Worm (Caenorhabditis elegans): Measurements from ENCODE around the gene F44E7.5.

The F44E7.5 gene

ce11 chrV:5780713-5781360, at the start of gene F44E7.5:
F44E7.5 (minus strand) TSS chrV:5780922.
- TF ChIP-seq hlh-12 (tag; optimal IDR thresholded peaks at IDR 0.05), result no peak
- peak; percentile 24; the same call in 1 of the 2 replicates for TF ChIP-seq ceh-91 (GFP tag; IDR thresholded peaks at IDR 0.05)
- TF ChIP-seq F52B5.7 (tag; optimal IDR thresholded peaks at IDR 0.05), result no peak
- TF ChIP-seq nhr-179 (tag; optimal IDR thresholded peaks at IDR 0.05), result no peak
- no peak for TF ChIP-seq C17E4.6 (GFP tag; IDR thresholded peaks at IDR 0.05)
- TF ChIP-seq madf-6 (GFP tag; IDR thresholded peaks at IDR 0.05), result peak; percentile 56; the same call in 1 of the 2 replicates
- TF ChIP-seq hrde-1 (tag; optimal IDR thresholded peaks at IDR 0.05; ENCODE audit: borderline replicate concordance), result no peak
- TF ChIP-seq zim-3 (tag; optimal IDR thresholded peaks at IDR 0.05), result no peak
- no peak for TF ChIP-seq mes-4 (tag; optimal IDR thresholded peaks at IDR 0.05)
- TF ChIP-seq attf-3 (GFP tag; conservative IDR thresholded peaks at IDR 0.05), result no peak
- no peak for TF ChIP-seq ZK185.1 (tag; optimal IDR thresholded peaks at IDR 0.05; ENCODE audit: poor library complexity, severe bottlenecking)
- no peak for TF ChIP-seq sea-2 (GFP tag; IDR thresholded peaks at IDR 0.05)
- no peak for TF ChIP-seq lir-1 (GFP tag; conservative IDR thresholded peaks at IDR 0.05)
- no peak for TF ChIP-seq ceh-27 (GFP tag; optimal IDR thresholded peaks at IDR 0.05)
- TF ChIP-seq dox-1 (GFP tag; IDR thresholded peaks at IDR 0.05), result peak; percentile 81
- no peak for TF ChIP-seq D2030.7 (GFP tag; IDR thresholded peaks at IDR 0.05)
- TF ChIP-seq hmg-1.2 (GFP tag; IDR thresholded peaks at IDR 0.05), result peak; percentile 80
- no peak for TF ChIP-seq F57A8.1 (GFP tag; optimal IDR thresholded peaks at IDR 0.05)
- TF ChIP-seq Y67H2A.10 (GFP tag; conservative IDR thresholded peaks at IDR 0.05), result no peak
- no peak for TF ChIP-seq tlf-1 (GFP tag; optimal IDR thresholded peaks at IDR 0.05)
- TF ChIP-seq bed-2 (GFP tag; IDR thresholded peaks at IDR 0.05), result no peak
- TF ChIP-seq F39B2.1 (GFP tag; IDR thresholded peaks at IDR 0.05), result no peak
- peak; percentile 60 for TF ChIP-seq gei-17 (GFP tag; optimal IDR thresholded peaks at IDR 0.05)
- TF ChIP-seq Y79H2A.3 (GFP tag; conservative IDR thresholded peaks at IDR 0.05), result no peak
- TF ChIP-seq egl-44 (GFP tag; IDR thresholded peaks at IDR 0.05), result no peak
- no peak for TF ChIP-seq ceh-79 (tag; optimal IDR thresholded peaks at IDR 0.05)
- TF ChIP-seq mxl-1 (tag; optimal IDR thresholded peaks at IDR 0.05), result no peak
- no peak for TF ChIP-seq aptf-3 (GFP tag; IDR thresholded peaks at IDR 0.05)
- TF ChIP-seq snpc-4 (GFP tag; optimal IDR thresholded peaks at IDR 0.05), result no peak
- peak in 3 of 4 experiments; percentile 3 to 57 (median 33) for TF ChIP-seq snpc-4 (tag; optimal IDR thresholded peaks at IDR 0.05)
- no peak for TF ChIP-seq snpc-1.3 (tag; optimal IDR thresholded peaks at IDR 0.05; ENCODE audit: insufficient read depth)
- no peak for TF ChIP-seq snpc-3.4 (tag; optimal IDR thresholded peaks at IDR 0.05)
- TF ChIP-seq unc-130 (GFP tag; optimal IDR thresholded peaks at IDR 0.05), result no peak
- TF ChIP-seq die-1 (tag; optimal IDR thresholded peaks at IDR 0.05), result no peak
- TF ChIP-seq xnd-1 (tag; optimal IDR thresholded peaks at IDR 0.05), result no peak
- no peak for TF ChIP-seq F49E8.2 (tag; optimal IDR thresholded peaks at IDR 0.05; ENCODE audit: insufficient read depth)
- TF ChIP-seq dpff-1 (tag; optimal IDR thresholded peaks at IDR 0.05), result no peak
- TF ChIP-seq hmg-20 (GFP tag; IDR thresholded peaks at IDR 0.05), result no peak
- TF ChIP-seq akir-1 (GFP tag; optimal IDR thresholded peaks at IDR 0.05), result no peak
- TF ChIP-seq rpc-1 (optimal IDR thresholded peaks at IDR 0.05), result no peak
- TF ChIP-seq rpc-1 (tag; optimal IDR thresholded peaks at IDR 0.05), result no peak
- TF ChIP-seq F10E7.11 (tag; optimal IDR thresholded peaks at IDR 0.05), result no peak
- TF ChIP-seq pbrm-1 (GFP tag; IDR thresholded peaks at IDR 0.05), result no peak
- TF ChIP-seq sdz-38 (tag; optimal IDR thresholded peaks at IDR 0.05), result no peak
- TF ChIP-seq madf-10 (tag; optimal IDR thresholded peaks at IDR 0.05), result no peak
- TF ChIP-seq F55B11.4 (tag; optimal IDR thresholded peaks at IDR 0.05; ENCODE audit: borderline replicate concordance, insufficient read depth), result no peak
- no peak for TF ChIP-seq him-1 (tag; optimal IDR thresholded peaks at IDR 0.05)
- no peak for TF ChIP-seq ama-1 (optimal IDR thresholded peaks at IDR 0.05)
- no peak for TF ChIP-seq ama-1 (GFP tag; optimal IDR thresholded peaks at IDR 0.05)

Measured in whole organism, young adult.